Worm (Caenorhabditis elegans): ENCODE results near the gene K08B12.3.

The K08B12.3 gene

DNA sequence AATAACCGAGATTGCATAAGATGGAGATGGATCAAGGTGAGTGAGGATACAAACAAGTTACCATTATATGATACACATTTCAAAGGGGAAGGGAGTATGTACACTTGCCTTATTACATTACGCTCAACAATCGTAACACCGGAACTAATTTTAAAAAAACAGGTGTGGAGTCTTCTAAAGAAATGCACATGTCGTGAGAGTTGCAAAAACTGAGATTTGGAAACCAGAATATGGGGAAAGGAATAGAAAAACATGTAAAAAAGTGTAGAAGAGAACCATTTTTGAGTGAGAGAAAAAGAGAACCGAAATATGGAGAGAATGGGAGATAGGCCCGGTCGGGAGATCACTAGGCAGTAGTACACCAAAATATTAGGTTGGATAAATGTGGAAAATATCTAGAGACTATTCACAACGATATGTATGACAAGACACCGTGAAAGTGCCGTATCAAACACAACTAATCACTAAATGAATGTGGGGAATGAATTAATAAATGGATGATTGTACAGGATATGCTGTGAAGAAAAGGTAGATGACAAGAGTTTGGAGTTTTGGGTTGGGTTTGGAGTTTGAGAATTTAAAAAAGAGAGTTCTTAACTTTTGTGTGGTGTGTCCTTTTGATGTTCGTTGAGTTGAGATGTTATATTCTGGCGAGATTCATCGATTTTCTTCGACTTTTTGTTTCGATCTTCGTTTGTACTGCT is 11.5 kb upstream of the K08B12.3 start:
- peak; percentile 31 for TF ChIP-seq sma-9 (GFP tag; optimal IDR thresholded peaks at IDR 0.05)
- no peak for TF ChIP-seq sma-9 (tag; optimal IDR thresholded peaks at IDR 0.05)
- TF ChIP-seq Y55F3AM.14 (GFP tag; optimal IDR thresholded peaks at IDR 0.05) = no peak
- peak; percentile 11 for TF ChIP-seq mab-5 (tag; optimal IDR thresholded peaks at IDR 0.05)

DNA sequence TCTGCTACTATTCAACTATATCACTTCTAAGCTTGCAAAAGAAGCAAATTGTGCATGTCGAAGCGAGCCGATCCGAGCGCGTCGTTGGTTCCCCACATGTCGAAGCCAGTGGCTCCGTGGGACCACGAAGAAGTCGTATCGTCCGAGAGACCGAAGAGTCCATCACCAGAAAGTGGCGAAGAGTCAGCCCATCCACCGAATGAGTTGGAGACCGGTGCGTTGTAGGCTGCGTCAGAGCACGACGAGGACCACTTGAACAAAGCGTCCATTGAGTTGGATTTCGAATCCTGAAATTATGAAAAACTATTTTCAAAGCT is 11.0 kb upstream of the K08B12.3 start:
- TF ChIP-seq elt-3 (tag; optimal IDR thresholded peaks at IDR 0.05) = no peak

DNA sequence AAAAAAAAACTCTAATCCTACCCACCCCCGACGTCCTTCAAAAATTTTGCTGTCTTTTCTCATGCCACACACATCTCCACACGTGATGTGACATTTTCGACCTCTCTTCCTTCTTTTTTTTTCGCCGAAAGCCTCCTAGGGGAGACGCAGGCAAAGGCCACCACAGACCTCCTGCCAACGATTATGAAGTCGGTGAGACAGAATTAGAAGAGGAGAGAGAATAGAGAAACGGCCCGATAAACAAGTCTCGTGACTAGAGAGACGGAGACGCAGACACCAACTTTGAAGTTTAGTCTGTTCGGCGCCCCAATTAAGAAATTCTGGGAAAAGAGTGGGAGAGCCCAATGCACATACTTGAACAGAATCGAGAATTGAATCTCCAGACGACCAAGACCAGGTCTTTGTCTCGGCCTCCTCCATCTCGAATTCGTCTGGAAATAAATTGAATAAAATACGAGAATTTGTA is 10.4 kb upstream of the K08B12.3 start:
- TF ChIP-seq R02D3.7 (tag; optimal IDR thresholded peaks at IDR 0.05) (no peak), nhr-23 (tag; optimal IDR thresholded peaks at IDR 0.05) (peak; percentile 70), unc-62 (GFP tag; optimal IDR thresholded peaks at IDR 0.05) (peak; percentile 88), nhr-12 (tag; optimal IDR thresholded peaks at IDR 0.05) (peak; percentile 24), egl-27 (tag; optimal IDR thresholded peaks at IDR 0.05) (peak; percentile 96), ceh-82 (tag; optimal IDR thresholded peaks at IDR 0.05) (no peak), nhr-129 (tag; optimal IDR thresholded peaks at IDR 0.05) (peak; percentile 98), nhr-21 (tag; optimal IDR thresholded peaks at IDR 0.05) (peak; percentile 97), sma-3 (GFP tag; optimal IDR thresholded peaks at IDR 0.05) (peak; percentile 96), ztf-1 (GFP tag; conservative IDR thresholded peaks at IDR 0.05) (no peak), ztf-11 (tag; optimal IDR thresholded peaks at IDR 0.05) (no peak), ZK546.5 (tag; optimal IDR thresholded peaks at IDR 0.05) (peak; percentile 52), Y55F3AM.14 (GFP tag; optimal IDR thresholded peaks at IDR 0.05) (peak; percentile 90), crh-2 (tag; optimal IDR thresholded peaks at IDR 0.05) (peak; percentile 98), lsy-2 (tag; optimal IDR thresholded peaks at IDR 0.05) (peak; percentile 80 to 94), elt-3 (tag; optimal IDR thresholded peaks at IDR 0.05) (no peak), ama-1 (optimal IDR thresholded peaks at IDR 0.05) (peak; percentile 94), snpc-4 (tag; optimal IDR thresholded peaks at IDR 0.05) (peak; percentile 60), nhr-10 (tag; optimal IDR thresholded peaks at IDR 0.05) (peak; percentile 83), elt-1 (tag; optimal IDR thresholded peaks at IDR 0.05) (no peak), zag-1 (tag; optimal IDR thresholded peaks at IDR 0.05) (peak; percentile 97), nhr-25 (tag; optimal IDR thresholded peaks at IDR 0.05) (peak; percentile 98), alr-1 (tag; optimal IDR thresholded peaks at IDR 0.05) (no peak), C34F6.9 (tag; optimal IDR thresholded peaks at IDR 0.05) (peak; percentile 98), sem-4 (tag; optimal IDR thresholded peaks at IDR 0.05) (peak; percentile 93), aly-2 (tag; optimal IDR thresholded peaks at IDR 0.05) (no peak), ztf-4 (tag; optimal IDR thresholded peaks at IDR 0.05) (peak; percentile 98), mbf-1 (tag; optimal IDR thresholded peaks at IDR 0.05) (peak; percentile 28), blmp-1 (tag; optimal IDR thresholded peaks at IDR 0.05; ENCODE audit: insufficient read depth) (peak; percentile 27), lin-39 (tag; optimal IDR thresholded peaks at IDR 0.05) (peak; percentile 15), nhr-237 (tag; optimal IDR thresholded peaks at IDR 0.05) (peak; percentile 37), nhr-11 (tag; optimal IDR thresholded peaks at IDR 0.05) (no peak), fos-1 (tag; optimal IDR thresholded peaks at IDR 0.05) (peak; percentile 85), mab-5 (tag; optimal IDR thresholded peaks at IDR 0.05) (peak; percentile 91), mdl-1 (tag; optimal IDR thresholded peaks at IDR 0.05) (peak; percentile 94 to 97), nhr-77 (tag; optimal IDR thresholded peaks at IDR 0.05) (peak; percentile 64), peb-1 (tag; optimal IDR thresholded peaks at IDR 0.05) (no peak), unc-55 (GFP tag; optimal IDR thresholded peaks at IDR 0.05) (peak; percentile 82), F13H6.1 (tag; optimal IDR thresholded peaks at IDR 0.05) (peak; percentile 98), ceh-16 (tag; optimal IDR thresholded peaks at IDR 0.05) (peak; percentile 65), gmeb-1 (tag; optimal IDR thresholded peaks at IDR 0.05) (peak; percentile 85), unc-39 (tag; optimal IDR thresholded peaks at IDR 0.05) (no peak), dmd-4 (tag; optimal IDR thresholded peaks at IDR 0.05) (no peak), nhr-6 (tag; optimal IDR thresholded peaks at IDR 0.05) (peak; percentile 90), lin-13 (GFP tag; optimal IDR thresholded peaks at IDR 0.05) (peak; percentile 94), lin-11 (tag; optimal IDR thresholded peaks at IDR 0.05) (peak; percentile 96), skn-1 (tag; optimal IDR thresholded peaks at IDR 0.05) (no peak), sma-9 (GFP tag; optimal IDR thresholded peaks at IDR 0.05) (peak; percentile 99), sma-9 (tag; optimal IDR thresholded peaks at IDR 0.05) (no peak)
